Worm (Caenorhabditis elegans) whole organism, L4 larva: ENCODE measurements around the gene Y75B7B.2.

Experiments used
- F37D6.2 ChIP-seq: sonication (generic microtip); optimal IDR thresholded peaks from 2 replicates; lab custom pipeline; 2016; ENCODE audit warnings: mild to moderate bottlenecking, missing genetic modification characterization, missing compliant biosample characterization
- F44E2.7 ChIP-seq: fragments of 200-800 bp; sonication (Bioruptor generic); IDR thresholded peaks from 2 replicates; pipeline ENCODE4 v2.1.2; 2022; ENCODE audit warnings: missing genetic modification characterization, missing compliant biosample characterization
- T20F7.1 ChIP-seq: fragments of 200-800 bp; sonication (Bioruptor generic); optimal IDR thresholded peaks from 2 replicates; lab custom pipeline; 2018; ENCODE audit warnings: mild to moderate bottlenecking, missing genetic modification characterization, missing compliant biosample characterization
- Y48G9A.11 ChIP-seq: fragments of 200-800 bp; sonication (Bioruptor generic); IDR thresholded peaks from 2 replicates; pipeline ENCODE4 v1.3.6; 2022; ENCODE audit warnings: missing genetic modification reagents, missing genetic modification characterization, missing compliant biosample characterization
- Y5F2A.4 ChIP-seq: fragments of 200-800 bp; sonication (Bioruptor generic); optimal IDR thresholded peaks from 2 replicates; lab custom pipeline; 2018; ENCODE audit warnings: mild to moderate bottlenecking, missing genetic modification characterization, missing compliant biosample characterization
- Y75B8A.6 ChIP-seq: fragments of 200-800 bp; sonication (Bioruptor generic); IDR thresholded peaks from 2 replicates; pipeline ENCODE4 v1.3.6; 2022; ENCODE audit warnings: missing genetic modification reagents, missing genetic modification characterization, missing compliant biosample characterization
- ZK546.5 ChIP-seq, 2 experiments: sonication (generic microtip); optimal IDR thresholded peaks; 2 replicates each; lab custom pipeline; 2017; ENCODE audit warnings: missing biosample characterization in 2 of 2, missing genetic modification characterization in 2 of 2
- aha-1 ChIP-seq: fragments of 150-350 bp; peaks from one replicate; lab custom pipeline; 2014; ENCODE audit warnings: missing biosample characterization, missing genetic modification characterization
- ama-1 ChIP-seq: fragments of 150-350 bp; optimal IDR thresholded peaks from 2 replicates; lab custom pipeline; 2014; ENCODE audit warnings: inconsistent platforms, mixed read lengths
- attf-4 ChIP-seq: sonication (generic microtip); optimal IDR thresholded peaks from 3 replicates; lab custom pipeline; 2017; ENCODE audit warnings: missing biosample characterization, missing genetic modification characterization
- daf-16 ChIP-seq, 3 experiments: sonication (generic microtip); optimal IDR thresholded peaks; 2 replicates each; lab custom pipeline; 2016 to 2017; ENCODE audit warnings: missing genetic modification characterization in 3 of 3, missing genetic modification reagents in 3 of 3, mild to moderate bottlenecking in 2 of 3, missing compliant biosample characterization in 2 of 3, missing biosample characterization in 1 of 3, moderate library complexity in 1 of 3
- daf-19 ChIP-seq: fragments of 200-800 bp; sonication (Bioruptor generic); conservative IDR thresholded peaks from 2 replicates; pipeline ENCODE4 v1.3.6; 2022; ENCODE audit warnings: missing genetic modification characterization, missing compliant biosample characterization
- dmd-9 ChIP-seq: fragments of 200-800 bp; sonication (Bioruptor generic); IDR thresholded peaks from 2 replicates; pipeline ENCODE4 v1.3.6; 2022; ENCODE audit warnings: missing genetic modification reagents, missing genetic modification characterization, missing compliant biosample characterization
- dpl-1 ChIP-seq: fragments of 150-350 bp; optimal IDR thresholded peaks from 2 replicates; lab custom pipeline; 2014; ENCODE audit warnings: missing biosample characterization, missing genetic modification reagents, missing genetic modification characterization
- dve-1 ChIP-seq: sonication (generic microtip); optimal IDR thresholded peaks from 2 replicates; lab custom pipeline; 2017; ENCODE audit warnings: antibody characterized with exemption, mild to moderate bottlenecking, missing genetic modification characterization, missing compliant biosample characterization; ENCODE audit not compliant: insufficient read depth
- egl-27 ChIP-seq: sonication (generic microtip); optimal IDR thresholded peaks from 3 replicates; lab custom pipeline; 2017; ENCODE audit warnings: missing biosample characterization, missing genetic modification reagents, missing genetic modification characterization
- hlh-11 ChIP-seq: fragments of 200-800 bp; sonication (Bioruptor generic); optimal IDR thresholded peaks from 2 replicates; lab custom pipeline; 2018; ENCODE audit warnings: mild to moderate bottlenecking, missing genetic modification characterization, missing compliant biosample characterization
- hlh-30 ChIP-seq: sonication (generic microtip); optimal IDR thresholded peaks from 2 replicates; lab custom pipeline; 2017; ENCODE audit warnings: antibody characterized with exemption, mild to moderate bottlenecking, missing genetic modification characterization, missing compliant biosample characterization; ENCODE audit not compliant: insufficient read depth
- hmg-1.1 ChIP-seq: fragments of 200-800 bp; sonication (Bioruptor generic); IDR thresholded peaks from 2 replicates; pipeline ENCODE4 v1.3.6; 2022; ENCODE audit warnings: missing genetic modification reagents, missing genetic modification characterization, missing compliant biosample characterization
- lim-7 ChIP-seq: fragments of 200-800 bp; sonication (Bioruptor generic); IDR thresholded peaks from 2 replicates; pipeline ENCODE4 v1.3.6; 2022; ENCODE audit warnings: missing genetic modification characterization, missing compliant biosample characterization
- lir-3 ChIP-seq: sonication (generic microtip); optimal IDR thresholded peaks from 2 replicates; lab custom pipeline; 2016; ENCODE audit warnings: mild to moderate bottlenecking, missing genetic modification characterization, missing compliant biosample characterization
- lsy-2 ChIP-seq, 2 experiments: fragments of 150-350 bp in 1 of 2; sonication (generic microtip) in 1 of 2; optimal IDR thresholded peaks; 2 replicates each; lab custom pipeline; 2014 to 2017; ENCODE audit warnings: missing biosample characterization in 2 of 2, missing genetic modification characterization in 2 of 2
- madf-9 ChIP-seq: fragments of 200-800 bp; sonication (Bioruptor generic); conservative IDR thresholded peaks from 2 replicates; pipeline ENCODE4 v1.3.6; 2022; ENCODE audit warnings: missing genetic modification reagents, missing genetic modification characterization, missing compliant biosample characterization
- mdt-29 ChIP-seq: fragments of 200-800 bp; sonication (Bioruptor generic); IDR thresholded peaks from 2 replicates; pipeline ENCODE4 v1.3.6; 2022; ENCODE audit warnings: missing genetic modification reagents, missing genetic modification characterization, missing compliant biosample characterization
- mep-1 ChIP-seq: fragments of 150-350 bp; sonication (generic microtip); optimal IDR thresholded peaks from 3 replicates; lab custom pipeline; 2014; ENCODE audit warnings: missing biosample characterization, missing genetic modification characterization
- mes-2 ChIP-seq: sonication (generic microtip); optimal IDR thresholded peaks from 2 replicates; lab custom pipeline; 2016; ENCODE audit warnings: missing genotype, mild to moderate bottlenecking, missing genetic modification characterization, missing compliant biosample characterization; ENCODE audit not compliant: poor library complexity, severe bottlenecking
- mxl-3 ChIP-seq: fragments of 200-800 bp; sonication (Bioruptor generic); optimal IDR thresholded peaks from 2 replicates; lab custom pipeline; 2018; ENCODE audit warnings: mild to moderate bottlenecking, missing genetic modification characterization, missing compliant biosample characterization
- nhr-102 ChIP-seq: sonication (generic microtip); optimal IDR thresholded peaks from 2 replicates; lab custom pipeline; 2016; ENCODE audit warnings: mild to moderate bottlenecking, missing genetic modification characterization, moderate library complexity, missing compliant biosample characterization
- nhr-11 ChIP-seq: fragments of 150-350 bp; optimal IDR thresholded peaks from 2 replicates; lab custom pipeline; 2014; ENCODE audit warnings: missing biosample characterization, missing genetic modification characterization
- nhr-111 ChIP-seq: fragments of 200-800 bp; sonication (Bioruptor generic); optimal IDR thresholded peaks from 2 replicates; lab custom pipeline; 2018; ENCODE audit warnings: mild to moderate bottlenecking, missing genetic modification characterization, missing compliant biosample characterization
- nhr-237 ChIP-seq: sonication (generic microtip); optimal IDR thresholded peaks from 2 replicates; lab custom pipeline; 2017; ENCODE audit warnings: missing biosample characterization, missing genetic modification characterization
- nhr-25 ChIP-seq: sonication (generic microtip); optimal IDR thresholded peaks from 2 replicates; lab custom pipeline; 2017; ENCODE audit warnings: missing genetic modification characterization, mild to moderate bottlenecking, missing compliant biosample characterization, antibody characterized with exemption, moderate library complexity, borderline replicate concordance; ENCODE audit not compliant: insufficient read depth
- nhr-77 ChIP-seq: fragments of 150-350 bp; optimal IDR thresholded peaks from 2 replicates; lab custom pipeline; 2014; ENCODE audit warnings: missing biosample characterization, missing genetic modification characterization
- sdz-12 ChIP-seq: fragments of 200-800 bp; sonication (Bioruptor generic); optimal IDR thresholded peaks from 2 replicates; lab custom pipeline; 2018; ENCODE audit warnings: mild to moderate bottlenecking, missing genetic modification characterization, missing compliant biosample characterization
- snpc-1.2 ChIP-seq: fragments of 200-800 bp; sonication (Bioruptor generic); IDR thresholded peaks from 2 replicates; pipeline ENCODE4 v1.3.6; 2022; ENCODE audit warnings: missing genetic modification reagents, missing genetic modification characterization, missing compliant biosample characterization
- snpc-4 ChIP-seq: fragments of 150-350 bp; optimal IDR thresholded peaks from 2 replicates; lab custom pipeline; 2014; ENCODE audit warnings: missing biosample characterization, missing genetic modification characterization
- unc-62 ChIP-seq, 3 experiments: fragments of 150-350 bp in 1 of 3; sonication (generic microtip); optimal IDR thresholded peaks in 2 of 3; peaks in 1 of 3; 1 replicate in 1 of 3; 2 replicates in 2 of 3; lab custom pipeline; 2014 to 2017; ENCODE audit warnings: missing biosample characterization in 3 of 3, missing genetic modification characterization in 3 of 3, missing genetic modification reagents in 3 of 3, missing genotype in 1 of 3
- zfp-2 ChIP-seq: sonication (generic microtip); optimal IDR thresholded peaks from 2 replicates; lab custom pipeline; 2016; ENCODE audit warnings: mild to moderate bottlenecking, missing genetic modification characterization, missing compliant biosample characterization
- zfp-3 ChIP-seq: fragments of 200-800 bp; sonication (Bioruptor generic); conservative IDR thresholded peaks from 2 replicates; pipeline ENCODE4 v1.3.6; 2022; ENCODE audit warnings: missing genetic modification reagents, missing genetic modification characterization, missing compliant biosample characterization
- ztf-11 ChIP-seq: fragments of 150-350 bp; optimal IDR thresholded peaks from 2 replicates; lab custom pipeline; 2014; ENCODE audit warnings: missing biosample characterization, missing genetic modification characterization

Gene Y75B7B.2

DNA sequence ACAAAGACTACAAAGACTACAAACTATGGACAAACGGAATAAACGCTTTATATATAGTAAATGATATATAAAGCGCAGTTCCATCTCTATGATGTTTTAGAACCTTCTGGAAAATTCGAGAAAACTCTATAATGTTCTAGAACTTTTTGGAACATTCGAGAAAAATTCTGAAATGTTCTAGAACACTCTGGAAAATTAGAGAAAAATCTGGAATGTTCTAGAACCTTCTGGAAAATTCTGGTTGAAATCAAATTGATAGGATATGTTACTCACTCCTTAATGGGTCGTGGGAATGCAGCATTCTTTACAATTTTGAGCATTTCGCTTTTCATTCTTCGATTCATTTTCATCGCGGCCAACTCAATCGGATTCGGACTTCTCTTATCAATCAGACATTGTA is 2.7 kb upstream of the Y75B7B.2 start:
- TF ChIP-seq ZK546.5 (tag; optimal IDR thresholded peaks at IDR 0.05; lab: Kevin White, UChicago), result no peak
- TF ChIP-seq mdt-29 (GFP tag; lab: Robert Waterston, UW), result peak; percentile 68

DNA sequence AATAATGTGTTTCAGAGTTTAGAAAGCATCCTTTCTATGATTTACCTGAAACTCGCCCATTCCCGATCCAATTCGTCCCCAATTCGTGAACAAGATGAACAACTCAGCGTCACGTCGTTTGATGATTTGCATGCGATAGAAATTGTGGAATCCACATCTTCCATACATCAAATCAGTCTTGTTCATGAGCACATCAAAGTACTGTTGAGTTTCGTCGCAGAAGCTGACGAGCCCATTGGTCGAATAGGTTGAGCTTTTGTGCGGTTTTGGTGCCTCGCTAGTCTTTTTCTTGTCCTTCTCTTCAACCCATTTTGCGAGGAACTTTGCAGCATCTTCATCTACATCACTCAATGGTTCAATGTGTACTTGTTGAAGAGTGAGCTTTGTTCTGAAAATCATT is 2.1 kb upstream of the Y75B7B.2 start:
- peak; percentile 73 for TF ChIP-seq aha-1 (tag; lab: Kevin White, UChicago)
- no peak for TF ChIP-seq lim-7
- no peak for TF ChIP-seq mxl-3 (GFP tag; lab: Kevin White, UChicago)
- TF ChIP-seq zfp-2, result no peak
- TF ChIP-seq ZK546.5 (tag; optimal IDR thresholded peaks at IDR 0.05; lab: Kevin White, UChicago), result no peak
- TF ChIP-seq nhr-77 (tag; lab: Kevin White, UChicago), result no peak
- TF ChIP-seq, all 104 proteins: peak for 1

DNA sequence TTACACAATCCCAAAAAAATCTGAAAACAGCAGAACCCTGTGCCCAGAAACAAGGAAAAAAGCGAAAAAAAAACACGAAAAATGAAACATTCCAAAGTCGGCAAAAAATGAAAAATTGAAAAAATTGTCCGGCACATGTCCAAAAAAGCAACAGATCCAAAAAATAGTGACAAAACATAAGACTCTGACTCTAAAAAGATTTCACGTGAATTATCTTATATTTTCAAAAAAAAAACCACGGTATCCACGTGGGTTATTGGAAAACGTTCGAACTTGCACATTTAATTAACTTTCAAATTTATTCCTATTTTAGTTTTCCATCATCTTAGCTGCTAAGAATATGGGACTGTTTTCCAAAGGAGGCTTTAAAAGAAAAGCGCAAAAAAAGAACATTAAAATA is 5.2 kb downstream of the Y75B7B.2 start, which contains the start of gene Y75B7B.1:
Y75B7B.1 (plus strand) TSS at position 301 of the 400 bp plus-strand sequence.
- TF ChIP-seq lir-3 (tag; lab: Kevin White, UChicago) (no peak), snpc-1.2 (no peak), lsy-2 (tag; optimal IDR thresholded peaks at IDR 0.05; lab: Kevin White, UChicago) (no peak), T20F7.1 (GFP tag; lab: Kevin White, UChicago) (no peak), nhr-237 (tag; lab: Kevin White, UChicago) (no peak), F37D6.2 (tag; lab: Kevin White, UChicago) (no peak), snpc-4 (tag; lab: Kevin White, UChicago) (no peak), sdz-12 (GFP tag; lab: Kevin White, UChicago) (no peak), madf-9 (GFP tag; lab: Robert Waterston, UW) (no peak), dve-1 (tag; lab: Kevin White, UChicago) (no peak), nhr-25 (tag; lab: Kevin White, UChicago) (no peak), daf-19 (no peak), dmd-9 (GFP tag; lab: Robert Waterston, UW) (no peak), nhr-102 (no peak), dpl-1 (GFP tag; lab: Kevin White, UChicago) (no peak)

DNA sequence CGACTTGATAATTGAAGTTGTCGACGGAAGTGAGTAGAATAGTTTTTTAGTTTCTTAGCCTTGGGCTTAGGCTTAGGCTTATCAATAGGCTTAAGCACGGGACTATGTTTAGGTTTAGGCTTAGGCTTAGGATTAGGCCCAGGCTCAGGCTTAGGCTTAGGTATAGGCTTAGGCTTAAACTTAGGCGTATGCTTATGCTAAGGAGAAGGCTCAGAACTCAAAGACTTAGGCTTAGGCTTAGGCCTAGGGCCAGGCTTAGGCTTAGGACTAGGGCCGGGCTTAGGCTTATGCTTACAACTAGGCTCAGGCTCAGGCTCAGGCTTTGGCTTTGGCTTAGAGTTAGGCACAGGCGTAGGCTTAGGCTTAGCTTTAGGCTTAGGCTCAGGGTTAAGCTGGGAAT is 9.3 kb downstream of the Y75B7B.2 start:
- no peak for TF ChIP-seq Y5F2A.4
- peak in 1 of 2 experiments; percentile 68 for TF ChIP-seq unc-62 (GFP tag; optimal IDR thresholded peaks at IDR 0.05 in 1 of 2; lab: Kevin White, UChicago)
- TF ChIP-seq unc-62 (tag; optimal IDR thresholded peaks at IDR 0.05; lab: Kevin White, UChicago), result no peak
- TF ChIP-seq, all 104 proteins: peak for 1

DNA sequence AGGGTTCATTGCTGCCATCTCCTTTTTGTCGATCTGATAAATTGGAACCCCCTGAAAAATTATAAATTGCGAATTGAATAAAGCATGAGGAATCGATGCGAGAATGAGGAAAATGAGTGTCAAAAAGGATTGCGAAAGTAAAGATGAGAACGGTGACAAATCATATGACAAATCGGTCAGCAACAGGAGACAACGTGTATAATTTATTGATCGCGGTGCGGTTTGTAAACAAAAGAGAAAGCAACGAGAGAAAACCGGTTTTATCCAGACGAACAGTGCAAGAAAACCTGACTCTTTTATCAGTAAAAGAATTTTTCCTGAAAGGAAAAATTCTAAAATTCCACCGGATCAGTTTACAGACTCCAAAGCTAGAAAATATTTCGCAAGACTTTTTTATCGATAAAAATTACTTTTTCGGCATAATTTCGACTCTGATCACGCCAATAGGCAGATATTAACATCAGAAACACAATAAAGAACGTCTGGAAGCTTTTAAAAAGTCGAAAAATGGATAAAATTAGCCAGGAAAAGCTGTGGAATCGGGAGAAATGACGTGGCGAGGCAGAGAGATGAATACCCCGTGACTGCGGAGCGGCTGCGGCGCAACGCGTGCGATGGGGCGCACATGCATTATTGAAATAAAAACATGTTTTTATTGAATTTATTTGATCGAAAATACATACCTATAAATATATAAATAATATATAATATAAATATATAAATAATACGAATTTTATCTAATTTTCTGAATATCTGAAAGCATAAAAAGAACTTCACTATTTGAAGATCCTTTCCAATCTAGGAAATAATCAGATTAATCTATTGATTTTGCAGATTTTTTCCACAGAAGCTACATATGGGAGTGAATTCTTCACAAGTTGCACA is 11.6 kb downstream of the Y75B7B.2 start, which contains the start of the genes rab-1 and C39F7.5:
rab-1 (minus strand) TSS at position 51 of the 885 bp plus-strand sequence.
C39F7.5 (plus strand) TSS at position 835 of the 885 bp plus-strand sequence.
- TF ChIP-seq zfp-3 (no peak), zfp-2 (no peak), mep-1 (tag; lab: Kevin White, UChicago) (peak; percentile 78), attf-4 (tag; lab: Kevin White, UChicago) (no peak), dpl-1 (GFP tag; lab: Kevin White, UChicago) (peak; percentile 58), nhr-111 (GFP tag; lab: Kevin White, UChicago) (no peak), mes-2 (tag; lab: Kevin White, UChicago) (peak; percentile 83), ZK546.5 (tag; optimal IDR thresholded peaks at IDR 0.05; lab: Kevin White, UChicago) (no peak), F44E2.7 (GFP tag; lab: Robert Waterston, UW) (no peak), nhr-11 (peak; percentile 76), lir-3 (tag; lab: Kevin White, UChicago) (no peak), ama-1 (peak; percentile 70), egl-27 (tag; lab: Kevin White, UChicago) (no peak), madf-9 (GFP tag; lab: Robert Waterston, UW) (no peak), ztf-11 (tag; lab: Kevin White, UChicago) (no peak), lsy-2 (tag; optimal IDR thresholded peaks at IDR 0.05; lab: Kevin White, UChicago) (peak in 1 of 2 experiments; percentile 65), Y48G9A.11 (GFP tag; lab: Robert Waterston, UW) (no peak), hlh-11 (tag; lab: Kevin White, UChicago) (peak; percentile 62), hlh-30 (tag; lab: Kevin White, UChicago) (peak; percentile 96), daf-16 (GFP tag; optimal IDR thresholded peaks at IDR 0.05; lab: Kevin White, UChicago) (peak in 1 of 2 experiments; percentile 13), daf-16 (tag; optimal IDR thresholded peaks at IDR 0.05; lab: Kevin White, UChicago) (peak; percentile 74), hmg-1.1 (GFP tag; lab: Robert Waterston, UW) (no peak), Y75B8A.6 (GFP tag; lab: Robert Waterston, UW) (no peak)
